Worm (Caenorhabditis elegans) whole organism, young adult: ENCODE measurements around the gene Y41E3.8.
"Not testable (repeated sequence)": the region's sequence is repeated elsewhere in the genome, so short reads cannot be mapped to it uniquely, and the experiment has no call there.

Experiments used
- B0019.2 ChIP-seq: fragments of 200-800 bp; sonication (Bioruptor generic); conservative IDR thresholded peaks from 2 replicates; pipeline ENCODE4 v1.3.6; 2022; ENCODE audit warnings: missing genetic modification reagents, missing genetic modification characterization, missing compliant biosample characterization
- B0261.1 ChIP-seq: sonication (generic microtip); optimal IDR thresholded peaks from 2 replicates; lab custom pipeline; 2016; ENCODE audit warnings: mild to moderate bottlenecking, missing genetic modification characterization, moderate library complexity, missing compliant biosample characterization
- C06A6.2 ChIP-seq: fragments of 200-800 bp; sonication (Bioruptor generic); conservative IDR thresholded peaks from 2 replicates; pipeline ENCODE4 v1.3.6; 2022; ENCODE audit warnings: missing genetic modification characterization, missing compliant biosample characterization
- F39B2.1 ChIP-seq: fragments of 200-800 bp; sonication (Bioruptor generic); IDR thresholded peaks from 2 replicates; pipeline ENCODE4 v1.3.6; 2022; ENCODE audit warnings: missing genetic modification reagents, missing genetic modification characterization, missing compliant biosample characterization
- F55B11.4 ChIP-seq: sonication (generic microtip); optimal IDR thresholded peaks from 2 replicates; lab custom pipeline; 2016; ENCODE audit warnings: missing compliant biosample characterization, missing genetic modification characterization, borderline replicate concordance; ENCODE audit not compliant: insufficient read depth
- F57C9.4 ChIP-seq: sonication (generic microtip); optimal IDR thresholded peaks from 2 replicates; lab custom pipeline; 2017; ENCODE audit warnings: mild to moderate bottlenecking, missing genetic modification characterization, missing compliant biosample characterization
- K12H6.12 ChIP-seq: fragments of 200-800 bp; sonication (Bioruptor generic); optimal IDR thresholded peaks from 2 replicates; lab custom pipeline; 2018; ENCODE audit warnings: mild to moderate bottlenecking, missing genetic modification characterization, missing compliant biosample characterization
- T07F8.4 ChIP-seq: sonication (generic microtip); optimal IDR thresholded peaks from 2 replicates; lab custom pipeline; 2016; ENCODE audit warnings: mild to moderate bottlenecking, missing genetic modification characterization, moderate library complexity, missing compliant biosample characterization
- Y53G8AR.9 ChIP-seq: fragments of 200-800 bp; sonication (Bioruptor generic); conservative IDR thresholded peaks from 2 replicates; pipeline ENCODE4 v1.3.6; 2022; ENCODE audit warnings: missing genetic modification reagents, missing genetic modification characterization, missing compliant biosample characterization
- Y79H2A.3 ChIP-seq: fragments of 200-800 bp; sonication (Bioruptor generic); conservative IDR thresholded peaks from 2 replicates; pipeline ENCODE4 v1.3.6; 2022; ENCODE audit warnings: missing genetic modification reagents, missing genetic modification characterization, missing compliant biosample characterization
- ZK185.1 ChIP-seq: sonication (generic microtip); optimal IDR thresholded peaks from 2 replicates; lab custom pipeline; 2016; ENCODE audit warnings: mild to moderate bottlenecking, missing genetic modification characterization, missing compliant biosample characterization; ENCODE audit not compliant: poor library complexity, severe bottlenecking
- ccch-3 ChIP-seq: fragments of 200-800 bp; sonication (Bioruptor generic); optimal IDR thresholded peaks from 2 replicates; lab custom pipeline; 2018; ENCODE audit warnings: mild to moderate bottlenecking, missing genetic modification characterization, missing compliant biosample characterization
- cebp-1 ChIP-seq, 2 experiments: fragments of 200-800 bp in 1 of 2; sonication (Bioruptor generic) in 1 of 2; sonication (generic microtip) in 1 of 2; IDR thresholded peaks in 1 of 2; optimal IDR thresholded peaks in 1 of 2; 2 replicates each; pipeline versions ENCODE4 v1.3.6 to Lab custom; 2017 to 2022; ENCODE audit warnings: missing compliant biosample characterization in 2 of 2, missing genetic modification characterization in 2 of 2, mild to moderate bottlenecking in 1 of 2, missing genetic modification reagents in 1 of 2, moderate library complexity in 1 of 2
- ceh-40 ChIP-seq: fragments of 200-800 bp; sonication (Bioruptor generic); IDR thresholded peaks from 2 replicates; pipeline ENCODE4 v1.3.6; 2022; ENCODE audit warnings: missing genetic modification characterization, missing compliant biosample characterization
- die-1 ChIP-seq: sonication (generic microtip); optimal IDR thresholded peaks from 2 replicates; lab custom pipeline; 2016; ENCODE audit warnings: missing genotype, mild to moderate bottlenecking, missing genetic modification characterization, missing compliant biosample characterization
- dpff-1 ChIP-seq: sonication (generic microtip); optimal IDR thresholded peaks from 2 replicates; lab custom pipeline; 2017; ENCODE audit warnings: mild to moderate bottlenecking, missing genetic modification characterization, missing compliant biosample characterization
- egl-18 ChIP-seq: fragments of 200-800 bp; sonication (Bioruptor generic); IDR thresholded peaks from 2 replicates; pipeline ENCODE4 v1.3.6; 2022; ENCODE audit warnings: missing genetic modification reagents, missing genetic modification characterization, missing compliant biosample characterization
- egrh-3 ChIP-seq: fragments of 200-800 bp; sonication (Bioruptor generic); IDR thresholded peaks from 2 replicates; pipeline ENCODE4 v1.3.6; 2022; ENCODE audit warnings: missing genetic modification reagents, missing genetic modification characterization, missing compliant biosample characterization
- fkh-3 ChIP-seq: sonication (generic microtip); optimal IDR thresholded peaks from 2 replicates; lab custom pipeline; 2016; ENCODE audit warnings: mild to moderate bottlenecking, missing genetic modification characterization, missing compliant biosample characterization
- hmg-1.2 ChIP-seq: fragments of 200-800 bp; sonication (Bioruptor generic); IDR thresholded peaks from 2 replicates; pipeline ENCODE4 v1.3.6; 2022; ENCODE audit warnings: missing genetic modification reagents, missing genetic modification characterization, missing compliant biosample characterization
- hmg-20 ChIP-seq: fragments of 200-800 bp; sonication (Bioruptor generic); IDR thresholded peaks from 2 replicates; pipeline ENCODE4 v1.3.6; 2022; ENCODE audit warnings: missing genetic modification reagents, missing genetic modification characterization, missing compliant biosample characterization
- lin-54 ChIP-seq: fragments of 200-800 bp; sonication (Bioruptor generic); optimal IDR thresholded peaks from 2 replicates; lab custom pipeline; 2018; ENCODE audit warnings: mild to moderate bottlenecking, missing genetic modification characterization, missing compliant biosample characterization
- lir-1 ChIP-seq: fragments of 200-800 bp; sonication (Bioruptor generic); conservative IDR thresholded peaks from 2 replicates; pipeline ENCODE4 v1.3.6; 2022; ENCODE audit warnings: missing genetic modification reagents, missing genetic modification characterization, missing compliant biosample characterization
- lsl-1 ChIP-seq: fragments of 200-800 bp; sonication (Bioruptor generic); optimal IDR thresholded peaks from 2 replicates; lab custom pipeline; 2018; ENCODE audit warnings: mild to moderate bottlenecking, missing genetic modification characterization, moderate library complexity, missing compliant biosample characterization
- madf-6 ChIP-seq: fragments of 200-800 bp; sonication (Bioruptor generic); IDR thresholded peaks from 2 replicates; pipeline ENCODE4 v1.3.6; 2022; ENCODE audit warnings: missing genetic modification reagents, missing genetic modification characterization, missing compliant biosample characterization
- mel-28 ChIP-seq: sonication (generic microtip); optimal IDR thresholded peaks from 2 replicates; lab custom pipeline; 2016; ENCODE audit warnings: borderline replicate concordance, mild to moderate bottlenecking, missing genetic modification characterization, missing compliant biosample characterization
- nfya-2 ChIP-seq: fragments of 200-800 bp; sonication (Bioruptor generic); IDR thresholded peaks from 2 replicates; pipeline ENCODE4 v1.3.6; 2022; ENCODE audit warnings: missing genetic modification reagents, missing genetic modification characterization, missing compliant biosample characterization
- pbrm-1 ChIP-seq: fragments of 200-800 bp; sonication (Bioruptor generic); IDR thresholded peaks from 2 replicates; pipeline ENCODE4 v1.3.6; 2022; ENCODE audit warnings: missing genetic modification reagents, missing genetic modification characterization, missing compliant biosample characterization
- pha-4 ChIP-seq: fragments of 150-350 bp; sonication (generic microtip); optimal IDR thresholded peaks from 2 replicates; lab custom pipeline; 2014; ENCODE audit warnings: missing biosample characterization, missing genetic modification reagents, missing genetic modification characterization
- repo-1 ChIP-seq: sonication (generic microtip); optimal IDR thresholded peaks from 2 replicates; lab custom pipeline; 2017; ENCODE audit warnings: mild to moderate bottlenecking, missing genetic modification characterization, missing compliant biosample characterization
- snpc-1.1 ChIP-seq: sonication (generic microtip); optimal IDR thresholded peaks from 2 replicates; lab custom pipeline; 2017; ENCODE audit warnings: missing genetic modification characterization, mild to moderate bottlenecking, missing compliant biosample characterization, antibody characterized with exemption, moderate library complexity, missing genotype, missing genetic modification reagents; ENCODE audit not compliant: insufficient read depth
- snpc-1.3 ChIP-seq: sonication (generic microtip); optimal IDR thresholded peaks from 2 replicates; lab custom pipeline; 2017; ENCODE audit warnings: missing genetic modification characterization, mild to moderate bottlenecking, missing compliant biosample characterization, antibody characterized with exemption, moderate library complexity, missing genotype, missing genetic modification reagents; ENCODE audit not compliant: insufficient read depth
- snpc-4 ChIP-seq, 5 experiments: fragments of 150-350 bp in 1 of 5; sonication (generic microtip) in 4 of 5; optimal IDR thresholded peaks; 2 replicates each; lab custom pipeline; 2014 to 2018; ENCODE audit warnings: missing genetic modification characterization in 5 of 5, missing biosample characterization in 3 of 5, antibody characterized with exemption in 2 of 5, mild to moderate bottlenecking in 2 of 5, missing compliant biosample characterization in 2 of 5, missing genotype in 2 of 5, moderate library complexity in 2 of 5, missing genetic modification reagents in 1 of 5
- ztf-22 ChIP-seq: fragments of 200-800 bp; sonication (Bioruptor generic); optimal IDR thresholded peaks from 2 replicates; lab custom pipeline; 2018; ENCODE audit warnings: mild to moderate bottlenecking, missing genetic modification characterization, moderate library complexity, missing compliant biosample characterization

Y41E3.8 gene

DNA sequence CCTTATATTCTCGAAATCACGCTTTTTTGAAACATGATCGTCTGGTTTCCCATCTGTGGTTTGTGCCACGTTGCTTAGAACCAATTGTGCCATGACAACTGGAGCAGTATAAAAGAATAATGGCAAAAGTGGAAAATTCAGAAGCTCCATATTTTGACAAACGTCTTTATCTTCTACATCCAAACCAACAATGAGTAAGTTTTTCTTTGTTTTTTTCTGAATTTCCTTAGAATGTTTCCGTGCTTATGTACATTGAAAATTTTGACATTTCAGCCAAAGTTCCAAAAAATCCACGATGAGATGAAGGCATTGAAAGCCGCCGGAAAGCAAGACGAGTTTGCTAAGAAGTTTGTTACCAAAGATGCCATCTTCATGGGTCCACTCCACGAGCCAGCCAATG lies 22.3 kb downstream of the Y41E3.8 start, which contains the start of gene Y41E3.6:
Y41E3.6 (plus strand) TSS at position 301 of the 400 bp plus-strand sequence.
- TF ChIP-seq cebp-1 (GFP tag; IDR thresholded peaks at IDR 0.05; lab: Robert Waterston, UW); cebp-1 (tag; optimal IDR thresholded peaks at IDR 0.05; lab: Kevin White, UChicago); hmg-20 (GFP tag; lab: Robert Waterston, UW); dpff-1: not testable (repeated sequence)
- TF ChIP-seq, all 124 proteins: peak for 0; not testable (repeated sequence) for 124

DNA sequence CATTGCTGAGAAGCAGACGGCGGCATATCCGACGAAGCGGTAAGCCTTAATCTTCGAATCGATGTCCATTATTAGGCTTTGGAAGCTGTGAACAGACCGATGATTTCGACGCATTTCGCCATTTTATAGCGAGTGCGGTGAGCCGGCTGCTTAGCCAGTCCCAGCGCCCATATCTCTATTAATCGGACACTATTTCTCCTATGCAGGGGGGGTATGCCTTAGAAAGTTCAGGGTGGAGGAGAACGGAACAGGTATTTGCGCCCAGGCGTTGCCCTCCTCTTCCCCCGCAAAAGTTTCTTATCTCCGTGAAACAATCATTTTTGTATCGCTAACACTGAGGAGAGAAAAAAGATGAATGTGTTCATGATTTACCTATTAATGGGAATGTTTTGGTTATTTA lies 42.1 kb downstream of the Y41E3.8 start, which contains the start of gene dpy-4:
dpy-4 (minus strand) TSS at position 101 of the 400 bp plus-strand sequence.
- no peak for TF ChIP-seq hmg-1.2 (GFP tag; lab: Robert Waterston, UW)
- no peak for TF ChIP-seq madf-6
- TF ChIP-seq lir-1 (GFP tag; lab: Robert Waterston, UW), result no peak
- no peak for TF ChIP-seq F57C9.4 (tag; lab: Kevin White, UChicago)
- no peak for TF ChIP-seq F39B2.1 (GFP tag; lab: Robert Waterston, UW)
- no peak for TF ChIP-seq snpc-1.3 (tag; lab: Kevin White, UChicago)
- TF ChIP-seq ZK185.1 (tag; lab: Kevin White, UChicago), result no peak
- no peak for TF ChIP-seq ceh-40 (GFP tag; lab: Robert Waterston, UW)
- no peak for TF ChIP-seq B0019.2 (GFP tag; lab: Robert Waterston, UW)
- TF ChIP-seq dpff-1, result no peak
- TF ChIP-seq lsl-1 (GFP tag; lab: Kevin White, UChicago), result no peak
- no peak for TF ChIP-seq C06A6.2 (GFP tag; lab: Robert Waterston, UW)
- no peak for TF ChIP-seq egl-18 (GFP tag; lab: Robert Waterston, UW)
- TF ChIP-seq ztf-22 (GFP tag; lab: Kevin White, UChicago), result no peak
- TF ChIP-seq repo-1 (tag; lab: Kevin White, UChicago), result no peak
- no peak for TF ChIP-seq pbrm-1 (GFP tag; lab: Robert Waterston, UW)
- no peak for TF ChIP-seq pha-4 (tag; lab: Kevin White, UChicago)
- TF ChIP-seq nfya-2 (GFP tag; lab: Robert Waterston, UW), result no peak
- no peak for TF ChIP-seq ccch-3
- TF ChIP-seq mel-28, result no peak
- TF ChIP-seq, all 124 proteins: peak for 0

DNA sequence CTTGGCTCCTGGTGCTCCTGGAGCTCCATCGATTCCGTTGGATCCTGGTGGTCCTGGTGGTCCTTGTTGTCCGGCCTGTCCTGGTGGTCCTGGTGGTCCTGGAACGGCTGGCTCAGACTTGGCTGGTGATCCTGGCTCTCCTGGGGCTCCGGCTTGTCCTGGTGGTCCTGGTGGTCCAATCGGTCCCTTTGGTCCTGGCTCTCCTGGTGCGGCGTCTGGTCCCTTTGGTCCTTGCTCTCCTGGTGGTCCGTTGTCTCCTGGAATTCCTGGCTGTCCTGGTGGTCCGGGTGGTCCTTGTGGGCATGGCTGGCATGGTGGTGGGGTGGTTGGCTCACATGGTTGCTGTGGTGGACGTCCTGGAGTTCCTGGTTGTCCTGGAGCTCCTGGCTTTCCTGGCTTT lies 42.9 kb downstream of the Y41E3.8 start:
- TF ChIP-seq B0261.1 (tag; lab: Kevin White, UChicago), result no peak
- TF ChIP-seq egrh-3 (GFP tag; lab: Robert Waterston, UW), result peak; percentile 88
- TF ChIP-seq die-1, result no peak
- TF ChIP-seq snpc-1.1 (tag; lab: Kevin White, UChicago), result no peak
- no peak for TF ChIP-seq Y53G8AR.9
- no peak for TF ChIP-seq F55B11.4 (tag; lab: Kevin White, UChicago)

DNA sequence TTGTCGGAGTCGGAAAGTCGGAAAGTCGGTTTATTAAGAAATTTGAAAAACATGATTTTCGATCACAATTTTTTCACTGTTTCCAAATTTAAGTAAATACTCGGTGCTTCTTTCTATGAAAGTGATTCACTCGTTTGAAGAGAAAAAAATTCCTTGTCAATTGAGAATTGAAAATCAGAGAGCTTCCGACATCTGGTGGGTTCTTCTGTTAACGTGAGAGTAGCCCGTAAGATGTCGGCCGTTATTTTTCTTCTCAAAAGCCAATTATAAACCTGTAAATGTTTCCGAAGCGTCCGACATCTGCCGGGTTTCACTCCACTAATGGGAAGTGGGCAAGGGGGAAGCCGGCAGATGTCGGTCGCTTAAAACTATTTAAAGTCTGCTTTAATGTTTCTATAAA lies 43.8 kb downstream of the Y41E3.8 start:
- no peak for TF ChIP-seq Y79H2A.3 (GFP tag; lab: Robert Waterston, UW)
- TF ChIP-seq snpc-4 (GFP tag; optimal IDR thresholded peaks at IDR 0.05; lab: Kevin White, UChicago), result no peak
- peak in 2 of 4 experiments; percentile 60 to 68 for TF ChIP-seq snpc-4 (tag; optimal IDR thresholded peaks at IDR 0.05; lab: Kevin White, UChicago)
- no peak for TF ChIP-seq K12H6.12 (tag; lab: Kevin White, UChicago)
- no peak for TF ChIP-seq T07F8.4 (tag; lab: Kevin White, UChicago)
- TF ChIP-seq die-1, result no peak
- no peak for TF ChIP-seq F55B11.4 (tag; lab: Kevin White, UChicago)
- no peak for TF ChIP-seq fkh-3
- no peak for TF ChIP-seq lin-54 (GFP tag; lab: Kevin White, UChicago)
